Worm (Caenorhabditis elegans) whole organism, young adult: Measurements from ENCODE around the gene fbxa-112.
"Not testable (repeated sequence)": the region's sequence is repeated elsewhere in the genome, so short reads cannot be mapped to it uniquely, and the experiment has no call there.

ENCODE experiments used
- F22D6.2 ChIP-seq: sonication (generic microtip); optimal IDR thresholded peaks from 2 replicates; lab custom pipeline; 2016; ENCODE audit warnings: mild to moderate bottlenecking, missing genetic modification characterization, missing compliant biosample characterization
- F33H1.4 ChIP-seq: fragments of 200-800 bp; sonication (Bioruptor generic); IDR thresholded peaks from 2 replicates; pipeline ENCODE4 v1.3.6; 2022; ENCODE audit warnings: missing genetic modification reagents, missing genetic modification characterization, missing compliant biosample characterization
- F39B2.1 ChIP-seq: fragments of 200-800 bp; sonication (Bioruptor generic); IDR thresholded peaks from 2 replicates; pipeline ENCODE4 v1.3.6; 2022; ENCODE audit warnings: missing genetic modification reagents, missing genetic modification characterization, missing compliant biosample characterization
- F49E8.2 ChIP-seq: sonication (generic microtip); optimal IDR thresholded peaks from 3 replicates; lab custom pipeline; 2017; ENCODE audit warnings: missing genetic modification characterization, mild to moderate bottlenecking, missing compliant biosample characterization, antibody characterized with exemption, moderate library complexity; ENCODE audit not compliant: insufficient read depth
- F55B11.4 ChIP-seq: sonication (generic microtip); optimal IDR thresholded peaks from 2 replicates; lab custom pipeline; 2016; ENCODE audit warnings: missing compliant biosample characterization, missing genetic modification characterization, borderline replicate concordance; ENCODE audit not compliant: insufficient read depth
- F57A8.1 ChIP-seq: fragments of 200-800 bp; sonication (Bioruptor generic); optimal IDR thresholded peaks from 2 replicates; lab custom pipeline; 2018; ENCODE audit warnings: mild to moderate bottlenecking, missing genetic modification characterization, moderate library complexity, missing compliant biosample characterization
- T26A5.8 ChIP-seq: sonication (generic microtip); optimal IDR thresholded peaks from 2 replicates; lab custom pipeline; 2016; ENCODE audit warnings: missing genetic modification characterization, missing compliant biosample characterization
- Y53G8AR.9 ChIP-seq: fragments of 200-800 bp; sonication (Bioruptor generic); conservative IDR thresholded peaks from 2 replicates; pipeline ENCODE4 v1.3.6; 2022; ENCODE audit warnings: missing genetic modification reagents, missing genetic modification characterization, missing compliant biosample characterization
- Y95B8A.8 ChIP-seq: fragments of 200-800 bp; sonication (Bioruptor generic); IDR thresholded peaks from 2 replicates; pipeline ENCODE4 v1.3.6; 2022; ENCODE audit warnings: missing genetic modification reagents, missing genetic modification characterization, missing compliant biosample characterization
- athp-1 ChIP-seq: sonication (generic microtip); optimal IDR thresholded peaks from 2 replicates; lab custom pipeline; 2017; ENCODE audit warnings: mild to moderate bottlenecking, missing genetic modification characterization, missing compliant biosample characterization
- attf-3 ChIP-seq: fragments of 200-800 bp; sonication (Bioruptor generic); conservative IDR thresholded peaks from 2 replicates; pipeline ENCODE4 v1.3.6; 2022; ENCODE audit warnings: missing genetic modification reagents, missing genetic modification characterization, missing compliant biosample characterization
- cebp-2 ChIP-seq: fragments of 200-800 bp; sonication (Bioruptor generic); IDR thresholded peaks from 2 replicates; pipeline ENCODE4 v1.3.6; 2022; ENCODE audit warnings: missing genetic modification characterization, missing compliant biosample characterization
- ceh-40 ChIP-seq: fragments of 200-800 bp; sonication (Bioruptor generic); IDR thresholded peaks from 2 replicates; pipeline ENCODE4 v1.3.6; 2022; ENCODE audit warnings: missing genetic modification characterization, missing compliant biosample characterization
- ceh-79 ChIP-seq: sonication (generic microtip); optimal IDR thresholded peaks from 2 replicates; lab custom pipeline; 2017; ENCODE audit warnings: mild to moderate bottlenecking, missing genetic modification characterization, missing compliant biosample characterization
- ceh-91 ChIP-seq: fragments of 200-800 bp; sonication (Bioruptor generic); IDR thresholded peaks from 2 replicates; pipeline ENCODE4 v1.3.6; 2022; ENCODE audit warnings: missing genetic modification reagents, missing genetic modification characterization, missing compliant biosample characterization
- die-1 ChIP-seq: sonication (generic microtip); optimal IDR thresholded peaks from 2 replicates; lab custom pipeline; 2016; ENCODE audit warnings: missing genotype, mild to moderate bottlenecking, missing genetic modification characterization, missing compliant biosample characterization
- dox-1 ChIP-seq: fragments of 200-800 bp; sonication (Bioruptor generic); IDR thresholded peaks from 2 replicates; pipeline ENCODE4 v1.3.6; 2022; ENCODE audit warnings: missing genetic modification reagents, missing genetic modification characterization, missing compliant biosample characterization
- dpl-1 ChIP-seq: fragments of 150-350 bp; optimal IDR thresholded peaks from 2 replicates; lab custom pipeline; 2014; ENCODE audit warnings: missing biosample characterization, missing genetic modification reagents, missing genetic modification characterization
- ekl-4 ChIP-seq: fragments of 200-800 bp; sonication (Bioruptor generic); IDR thresholded peaks from 2 replicates; pipeline ENCODE4 v1.3.6; 2022; ENCODE audit warnings: missing genetic modification reagents, missing genetic modification characterization, missing compliant biosample characterization
- hlh-26 ChIP-seq: fragments of 200-800 bp; sonication (Bioruptor generic); conservative IDR thresholded peaks from 2 replicates; pipeline ENCODE4 v1.3.6; 2022; ENCODE audit warnings: missing genetic modification reagents, missing genetic modification characterization, missing compliant biosample characterization
- hrde-1 ChIP-seq: sonication (generic microtip); optimal IDR thresholded peaks from 2 replicates; lab custom pipeline; 2016; ENCODE audit warnings: missing genetic modification characterization, mild to moderate bottlenecking, missing compliant biosample characterization, moderate library complexity, missing genotype, missing genetic modification reagents, borderline replicate concordance
- let-607 ChIP-seq, 2 experiments: fragments of 200-800 bp in 1 of 2; sonication (Bioruptor generic) in 1 of 2; sonication (generic microtip) in 1 of 2; optimal IDR thresholded peaks; 2 replicates each; lab custom pipeline; 2016 to 2018; ENCODE audit warnings: mild to moderate bottlenecking in 2 of 2, missing compliant biosample characterization in 2 of 2, missing genetic modification characterization in 2 of 2, moderate library complexity in 2 of 2, missing genotype in 1 of 2
- lir-1 ChIP-seq: fragments of 200-800 bp; sonication (Bioruptor generic); conservative IDR thresholded peaks from 2 replicates; pipeline ENCODE4 v1.3.6; 2022; ENCODE audit warnings: missing genetic modification reagents, missing genetic modification characterization, missing compliant biosample characterization
- mes-4 ChIP-seq: sonication (generic microtip); optimal IDR thresholded peaks from 2 replicates; lab custom pipeline; 2016; ENCODE audit warnings: missing genotype, missing genetic modification characterization, missing compliant biosample characterization
- mxl-1 ChIP-seq: sonication (generic microtip); optimal IDR thresholded peaks from 2 replicates; lab custom pipeline; 2016; ENCODE audit warnings: missing genetic modification characterization, missing compliant biosample characterization
- nfya-1 ChIP-seq: sonication (generic microtip); optimal IDR thresholded peaks from 2 replicates; lab custom pipeline; 2017; ENCODE audit warnings: antibody characterized with exemption, missing compliant biosample characterization, missing genetic modification characterization, borderline replicate concordance; ENCODE audit not compliant: insufficient read depth
- nfya-2 ChIP-seq: fragments of 200-800 bp; sonication (Bioruptor generic); IDR thresholded peaks from 2 replicates; pipeline ENCODE4 v1.3.6; 2022; ENCODE audit warnings: missing genetic modification reagents, missing genetic modification characterization, missing compliant biosample characterization
- nfyb-1 ChIP-seq: fragments of 200-800 bp; sonication (Bioruptor generic); IDR thresholded peaks from 2 replicates; pipeline ENCODE4 v1.3.6; 2022; ENCODE audit warnings: missing genetic modification reagents, missing genetic modification characterization, missing compliant biosample characterization
- nhr-120 ChIP-seq: fragments of 200-800 bp; sonication (Bioruptor generic); IDR thresholded peaks from 2 replicates; pipeline ENCODE4 v1.3.6; 2022; ENCODE audit warnings: missing genetic modification characterization, missing compliant biosample characterization
- nhr-80 ChIP-seq: sonication (generic microtip); optimal IDR thresholded peaks from 2 replicates; lab custom pipeline; 2016; ENCODE audit warnings: missing genetic modification characterization, missing compliant biosample characterization
- pbrm-1 ChIP-seq: fragments of 200-800 bp; sonication (Bioruptor generic); IDR thresholded peaks from 2 replicates; pipeline ENCODE4 v1.3.6; 2022; ENCODE audit warnings: missing genetic modification reagents, missing genetic modification characterization, missing compliant biosample characterization
- snpc-1.1 ChIP-seq: sonication (generic microtip); optimal IDR thresholded peaks from 2 replicates; lab custom pipeline; 2017; ENCODE audit warnings: missing genetic modification characterization, mild to moderate bottlenecking, missing compliant biosample characterization, antibody characterized with exemption, moderate library complexity, missing genotype, missing genetic modification reagents; ENCODE audit not compliant: insufficient read depth
- snpc-3.4 ChIP-seq: sonication (generic microtip); optimal IDR thresholded peaks from 2 replicates; lab custom pipeline; 2017; ENCODE audit warnings: missing genetic modification characterization, mild to moderate bottlenecking, missing compliant biosample characterization, antibody characterized with exemption, moderate library complexity, missing genotype, missing genetic modification reagents
- snpc-4 ChIP-seq, 5 experiments: fragments of 150-350 bp in 1 of 5; sonication (generic microtip) in 4 of 5; optimal IDR thresholded peaks; 2 replicates each; lab custom pipeline; 2014 to 2018; ENCODE audit warnings: missing genetic modification characterization in 5 of 5, missing biosample characterization in 3 of 5, antibody characterized with exemption in 2 of 5, mild to moderate bottlenecking in 2 of 5, missing compliant biosample characterization in 2 of 5, missing genotype in 2 of 5, moderate library complexity in 2 of 5, missing genetic modification reagents in 1 of 5
- somi-1 ChIP-seq: fragments of 200-800 bp; sonication (Bioruptor generic); optimal IDR thresholded peaks from 2 replicates; lab custom pipeline; 2018; ENCODE audit warnings: mild to moderate bottlenecking, missing genetic modification characterization, missing compliant biosample characterization
- sptf-2 ChIP-seq: fragments of 200-800 bp; sonication (Bioruptor generic); optimal IDR thresholded peaks from 2 replicates; lab custom pipeline; 2018; ENCODE audit warnings: mild to moderate bottlenecking, missing genetic modification characterization, missing compliant biosample characterization
- tbx-9 ChIP-seq: sonication (generic microtip); optimal IDR thresholded peaks from 2 replicates; lab custom pipeline; 2016; ENCODE audit warnings: borderline replicate concordance, missing genetic modification characterization, inconsistent platforms, missing compliant biosample characterization
- unc-130 ChIP-seq: sonication (generic microtip); optimal IDR thresholded peaks from 2 replicates; lab custom pipeline; 2016; ENCODE audit warnings: missing genetic modification reagents, missing genetic modification characterization, missing compliant biosample characterization
- ztf-18 ChIP-seq: sonication (generic microtip); optimal IDR thresholded peaks from 2 replicates; lab custom pipeline; 2016; ENCODE audit warnings: missing genotype, mild to moderate bottlenecking, missing genetic modification characterization, missing compliant biosample characterization
- ztf-22 ChIP-seq: fragments of 200-800 bp; sonication (Bioruptor generic); optimal IDR thresholded peaks from 2 replicates; lab custom pipeline; 2018; ENCODE audit warnings: mild to moderate bottlenecking, missing genetic modification characterization, moderate library complexity, missing compliant biosample characterization
- ztf-3 ChIP-seq: fragments of 200-800 bp; sonication (Bioruptor generic); optimal IDR thresholded peaks from 2 replicates; lab custom pipeline; 2018; ENCODE audit warnings: mild to moderate bottlenecking, missing genetic modification characterization, missing compliant biosample characterization

fbxa-112 gene

DNA sequence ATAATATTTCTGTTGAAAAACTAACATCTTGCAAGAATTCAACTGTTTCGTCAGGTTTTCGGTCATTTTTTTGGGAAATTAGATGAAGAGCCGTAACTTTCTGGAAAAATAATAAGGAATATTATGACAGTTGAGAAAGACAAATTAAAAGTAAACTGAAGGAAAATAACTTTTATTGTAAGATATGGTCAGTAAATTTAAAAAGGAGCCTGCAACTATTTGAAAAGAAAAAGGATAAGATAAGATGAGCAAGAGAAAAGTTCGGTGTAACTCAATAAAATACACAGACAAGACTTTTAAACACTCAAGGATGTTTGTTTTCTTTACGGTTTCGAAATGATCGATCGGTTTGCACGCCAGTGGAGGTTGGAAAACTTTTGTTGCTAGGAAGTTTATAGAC lies 1.7 kb upstream of the fbxa-112 start, which contains the start of gene fbxa-111:
fbxa-111 (minus strand) TSS at position 101 of the 400 bp plus-strand sequence.
- TF ChIP-seq unc-130 (GFP tag; lab: Kevin White, UChicago); F49E8.2; nhr-120: not testable (repeated sequence)

DNA sequence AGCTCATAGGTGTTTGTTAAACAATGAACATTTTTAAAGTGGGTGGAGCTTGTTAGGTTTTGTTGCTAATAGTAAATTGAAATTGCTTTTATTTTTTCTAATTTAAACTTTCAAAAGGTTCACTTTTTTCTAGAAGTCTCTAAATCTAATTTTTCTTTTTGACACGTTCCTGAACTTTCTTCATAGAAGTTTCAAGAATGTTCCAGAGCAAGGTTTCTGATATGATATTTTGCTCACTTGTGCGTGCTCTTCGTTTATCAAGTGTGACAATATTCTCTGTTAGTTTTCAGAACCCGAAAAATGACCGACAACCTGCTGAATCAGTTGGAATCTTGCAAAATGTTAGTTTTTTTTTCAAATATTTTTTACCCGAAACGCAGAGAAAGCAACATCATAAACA lies 9.2 kb downstream of the fbxa-112 start, which contains the start of gene fbxa-148:
fbxa-148 (plus strand) TSS at position 301 of the 400 bp plus-strand sequence.
- TF ChIP-seq F39B2.1 (GFP tag; lab: Robert Waterston, UW); F55B11.4 (tag; lab: Kevin White, UChicago); attf-3 (GFP tag; lab: Robert Waterston, UW): not testable (repeated sequence)
- TF ChIP-seq, all 124 proteins: peak for 0; not testable (repeated sequence) for 124

DNA sequence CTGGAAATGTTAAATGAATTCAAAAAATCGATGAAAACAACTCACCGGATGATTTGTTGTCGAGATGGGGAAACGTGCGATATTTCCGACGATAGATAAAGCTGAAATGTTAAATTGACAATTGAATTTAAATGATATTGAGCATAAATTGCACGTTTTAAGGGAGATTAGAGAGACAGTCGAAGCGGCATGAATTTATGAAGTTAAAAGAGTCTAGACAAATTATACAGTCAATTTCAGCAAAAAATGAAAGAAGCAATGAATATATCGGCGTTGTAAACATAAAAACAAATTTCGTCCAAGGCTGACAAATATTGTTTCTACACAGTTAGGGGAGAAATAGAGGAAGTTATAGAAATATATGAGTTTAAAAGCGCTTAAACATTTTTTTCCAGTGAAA lies 20.6 kb downstream of the fbxa-112 start, which contains the start of gene Y102A5C.36:
Y102A5C.36 (minus strand) TSS at position 101 of the 400 bp plus-strand sequence.
- TF ChIP-seq F22D6.2 (tag; lab: Kevin White, UChicago), result no peak
- no peak for TF ChIP-seq hlh-26 (GFP tag; lab: Robert Waterston, UW)
- TF ChIP-seq ceh-40 (GFP tag; lab: Robert Waterston, UW), result no peak
- TF ChIP-seq snpc-3.4 (tag; lab: Kevin White, UChicago), result no peak
- no peak for TF ChIP-seq snpc-1.1 (tag; lab: Kevin White, UChicago)
- no peak for TF ChIP-seq nfya-1 (tag; lab: Kevin White, UChicago)
- TF ChIP-seq hrde-1, result no peak
- no peak for TF ChIP-seq mes-4
- TF ChIP-seq ztf-22 (GFP tag; lab: Kevin White, UChicago), result no peak
- TF ChIP-seq sptf-2 (GFP tag; lab: Kevin White, UChicago), result no peak
- TF ChIP-seq ztf-18 (tag; lab: Kevin White, UChicago), result no peak
- TF ChIP-seq nfyb-1 (GFP tag; lab: Robert Waterston, UW), result no peak
- TF ChIP-seq ceh-91, result no peak
- TF ChIP-seq dox-1, result no peak
- no peak for TF ChIP-seq nfya-2 (GFP tag; lab: Robert Waterston, UW)
- no peak for TF ChIP-seq die-1 (tag; lab: Kevin White, UChicago)
- no peak for TF ChIP-seq T26A5.8
- TF ChIP-seq Y53G8AR.9 (GFP tag; lab: Robert Waterston, UW), result no peak

ce11 chrV:16921952-16922351 lies 26.0 kb downstream of the fbxa-112 start, which contains the start of gene Y102A5C.4:
TSS of gene Y102A5C.4 (plus strand) at chrV:16922252.
- no peak for TF ChIP-seq pbrm-1 (GFP tag; lab: Robert Waterston, UW)
- no peak for TF ChIP-seq F33H1.4 (GFP tag; lab: Robert Waterston, UW)
- TF ChIP-seq athp-1, result no peak
- no peak for TF ChIP-seq lir-1 (GFP tag; lab: Robert Waterston, UW)
- no peak for TF ChIP-seq nhr-80 (tag; lab: Kevin White, UChicago)
- no peak for TF ChIP-seq ceh-40 (GFP tag; lab: Robert Waterston, UW)

DNA sequence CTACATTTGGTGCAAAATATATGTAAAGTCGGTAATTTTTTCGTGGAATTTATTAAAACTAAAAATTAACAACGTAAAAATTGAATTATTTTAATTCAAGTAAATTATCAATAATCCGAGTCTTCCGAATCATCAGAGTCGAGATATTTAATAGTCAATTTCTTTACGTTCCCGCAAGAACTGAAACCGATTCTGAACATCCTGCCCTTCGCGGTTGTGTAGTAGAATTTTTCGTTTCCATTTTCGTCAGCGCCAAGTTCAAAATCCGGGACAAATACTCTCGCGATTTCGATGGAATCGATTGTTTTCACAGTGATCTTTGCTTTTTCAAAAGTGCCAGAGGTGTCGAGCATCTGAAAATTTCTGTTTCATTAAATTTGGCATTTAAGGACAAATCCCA lies 28.2 kb downstream of the fbxa-112 start:
- no peak for TF ChIP-seq tbx-9 (tag; lab: Kevin White, UChicago)
- no peak for TF ChIP-seq dpl-1 (GFP tag; lab: Kevin White, UChicago)
- no peak for TF ChIP-seq cebp-2
- no peak for TF ChIP-seq let-607 (tag; optimal IDR thresholded peaks at IDR 0.05; lab: Kevin White, UChicago)
- no peak for TF ChIP-seq ceh-79
- TF ChIP-seq ekl-4, result peak; percentile 65
- no peak for TF ChIP-seq attf-3 (GFP tag; lab: Robert Waterston, UW)
- TF ChIP-seq mxl-1 (tag; lab: Kevin White, UChicago), result peak; percentile 6
- TF ChIP-seq unc-130 (GFP tag; lab: Kevin White, UChicago), result no peak
- no peak for TF ChIP-seq snpc-4 (GFP tag; optimal IDR thresholded peaks at IDR 0.05; lab: Kevin White, UChicago)
- peak in 2 of 4 experiments; percentile 7 to 50 for TF ChIP-seq snpc-4 (tag; optimal IDR thresholded peaks at IDR 0.05; lab: Kevin White, UChicago)
- no peak for TF ChIP-seq ztf-3 (GFP tag; lab: Kevin White, UChicago)
- TF ChIP-seq hlh-26 (GFP tag; lab: Robert Waterston, UW), result no peak
- peak; percentile 64; the same call in 1 of the 2 replicates for TF ChIP-seq Y95B8A.8 (GFP tag; lab: Robert Waterston, UW)
- TF ChIP-seq F57A8.1 (GFP tag; lab: Kevin White, UChicago), result no peak
- no peak for TF ChIP-seq somi-1 (GFP tag; lab: Kevin White, UChicago)
